Worm (Caenorhabditis elegans): Measurements from ENCODE around the gene C46F11.4.

The C46F11.4 gene

ce11 chrIII:3677378-3677777 lies 13.3 kb upstream of the C46F11.4 start (continued):
- TF ChIP-seq nhr-77 (tag; optimal IDR thresholded peaks at IDR 0.05): no peak
- no peak for TF ChIP-seq Y5F2A.4 (GFP tag; optimal IDR thresholded peaks at IDR 0.05)
- TF ChIP-seq fos-1 (tag; optimal IDR thresholded peaks at IDR 0.05): no peak
- TF ChIP-seq nhr-102 (tag; optimal IDR thresholded peaks at IDR 0.05): no peak
- peak; percentile 78 for TF ChIP-seq hlh-11 (tag; optimal IDR thresholded peaks at IDR 0.05)
- no peak for TF ChIP-seq unc-39 (tag; optimal IDR thresholded peaks at IDR 0.05)
- TF ChIP-seq daf-16 (GFP tag; optimal IDR thresholded peaks at IDR 0.05): peak in 1 of 2 experiments; percentile 59
- TF ChIP-seq daf-16 (tag; optimal IDR thresholded peaks at IDR 0.05): no peak
- no peak for TF ChIP-seq duxl-1 (tag; optimal IDR thresholded peaks at IDR 0.05; ENCODE audit: poor library complexity)
- no peak for TF ChIP-seq mxl-3 (GFP tag; optimal IDR thresholded peaks at IDR 0.05)
- no peak for TF ChIP-seq ceh-82 (tag; optimal IDR thresholded peaks at IDR 0.05)
- TF ChIP-seq mes-2 (tag; optimal IDR thresholded peaks at IDR 0.05; ENCODE audit: poor library complexity, severe bottlenecking): peak; percentile 20
- TF ChIP-seq aha-1 (tag): peak; percentile 94
- TF ChIP-seq zfp-2 (tag; optimal IDR thresholded peaks at IDR 0.05): no peak
- TF ChIP-seq pha-4 (GFP tag; IDR thresholded peaks at IDR 0.05): peak; percentile 52
- TF ChIP-seq pha-4 (tag; optimal IDR thresholded peaks at IDR 0.05): no peak

- no peak for TF ChIP-seq ztf-11 (tag; optimal IDR thresholded peaks at IDR 0.05)
- no peak for TF ChIP-seq lsy-2 (tag; optimal IDR thresholded peaks at IDR 0.05)
- no peak for TF ChIP-seq fos-1 (tag; optimal IDR thresholded peaks at IDR 0.05)
- TF ChIP-seq ceh-82 (tag; optimal IDR thresholded peaks at IDR 0.05): no peak
- no peak for TF ChIP-seq T20F7.1 (GFP tag; optimal IDR thresholded peaks at IDR 0.05)
- no peak for TF ChIP-seq aha-1 (tag)
- TF ChIP-seq mxl-2 (GFP tag; conservative IDR thresholded peaks at IDR 0.05): no peak
- no peak for TF ChIP-seq nhr-48 (tag; optimal IDR thresholded peaks at IDR 0.05)
- TF ChIP-seq nhr-102 (tag; optimal IDR thresholded peaks at IDR 0.05): no peak
- TF ChIP-seq unc-62 (GFP tag; optimal IDR thresholded peaks at IDR 0.05 in 1 of 2): no peak
- no peak for TF ChIP-seq unc-62 (tag; optimal IDR thresholded peaks at IDR 0.05)
- TF ChIP-seq nhr-111 (GFP tag; optimal IDR thresholded peaks at IDR 0.05): no peak
- TF ChIP-seq nhr-28 (tag; optimal IDR thresholded peaks at IDR 0.05): no peak
Measured at ce11 chrIII:3675480-3675879, 11.4 kb upstream of the C46F11.4 start.

- TF ChIP-seq lir-3 (tag; optimal IDR thresholded peaks at IDR 0.05) (no peak), ceh-82 (tag; optimal IDR thresholded peaks at IDR 0.05) (no peak), ceh-20 (GFP tag; IDR thresholded peaks at IDR 0.05) (no peak), ces-1 (GFP tag; optimal IDR thresholded peaks at IDR 0.05) (no peak), mdl-1 (tag; optimal IDR thresholded peaks at IDR 0.05) (no peak), set-16 (GFP tag; IDR thresholded peaks at IDR 0.05) (no peak), D1046.2 (GFP tag; IDR thresholded peaks at IDR 0.05) (no peak), mep-1 (tag; optimal IDR thresholded peaks at IDR 0.05) (no peak), F44E2.7 (GFP tag; IDR thresholded peaks at IDR 0.05) (no peak), nhr-28 (tag; optimal IDR thresholded peaks at IDR 0.05) (no peak)
Measured at ce11 chrIII:3674149-3674548, 10.0 kb upstream of the C46F11.4 start.

- TF ChIP-seq ceh-44 (GFP tag; IDR thresholded peaks at IDR 0.05): no peak
- TF ChIP-seq mep-1 (tag; optimal IDR thresholded peaks at IDR 0.05): peak; percentile 47
- TF ChIP-seq dmd-6 (GFP tag; IDR thresholded peaks at IDR 0.05): 0 out of 2 replicates have a peak, but pooled peaks have one; percentile 7
- no peak for TF ChIP-seq lin-29 (GFP tag; IDR thresholded peaks at IDR 0.05)
- TF ChIP-seq ceh-28 (tag; optimal IDR thresholded peaks at IDR 0.05): no peak
- TF ChIP-seq snpc-4 (tag; optimal IDR thresholded peaks at IDR 0.05): no peak
- no peak for TF ChIP-seq aly-2 (tag; optimal IDR thresholded peaks at IDR 0.05)
- TF ChIP-seq F26F4.8 (GFP tag; conservative IDR thresholded peaks at IDR 0.05): no peak
- no peak for TF ChIP-seq ces-1 (GFP tag; optimal IDR thresholded peaks at IDR 0.05)
- peak; percentile 21 for TF ChIP-seq nhr-28 (tag; optimal IDR thresholded peaks at IDR 0.05)
- peak; percentile 24 for TF ChIP-seq hlh-11 (tag; optimal IDR thresholded peaks at IDR 0.05)
- peak; percentile 41 for TF ChIP-seq fkh-10 (GFP tag; optimal IDR thresholded peaks at IDR 0.05)
- no peak for TF ChIP-seq spr-1 (tag; optimal IDR thresholded peaks at IDR 0.05)
- peak; percentile 37; the same call in 1 of the 2 replicates for TF ChIP-seq hmg-1.1 (GFP tag; IDR thresholded peaks at IDR 0.05)
- no peak for TF ChIP-seq fos-1 (tag; optimal IDR thresholded peaks at IDR 0.05)
- TF ChIP-seq dve-1 (tag; optimal IDR thresholded peaks at IDR 0.05; ENCODE audit: insufficient read depth): no peak
- TF ChIP-seq nhr-42 (GFP tag; IDR thresholded peaks at IDR 0.05): no peak
- TF ChIP-seq unc-39 (tag; optimal IDR thresholded peaks at IDR 0.05): no peak
- no peak for TF ChIP-seq ceh-20 (GFP tag; IDR thresholded peaks at IDR 0.05)
- TF ChIP-seq mes-2 (tag; optimal IDR thresholded peaks at IDR 0.05; ENCODE audit: poor library complexity, severe bottlenecking): no peak
- TF ChIP-seq nhr-11 (tag; optimal IDR thresholded peaks at IDR 0.05): no peak
- no peak for TF ChIP-seq mdl-1 (tag; optimal IDR thresholded peaks at IDR 0.05)
- no peak for TF ChIP-seq ceh-82 (tag; optimal IDR thresholded peaks at IDR 0.05)
- TF ChIP-seq set-16 (GFP tag; IDR thresholded peaks at IDR 0.05): no peak
- no peak for TF ChIP-seq zfp-3 (GFP tag; conservative IDR thresholded peaks at IDR 0.05)
Measured at ce11 chrIII:3672839-3673238, 8.7 kb upstream of the C46F11.4 start.
